Fruit fly (Drosophila melanogaster) whole organism: Measurements from ENCODE around the gene CG5435.

Experiments
- CG8478 ChIP-seq: fragments of >200 bp; optimal IDR thresholded peaks from 2 replicates; lab custom pipeline; 2018; ENCODE audit warnings: inconsistent platforms
- psq ChIP-seq: fragments of >200 bp; optimal IDR thresholded peaks from 2 replicates; lab custom pipeline; 2017

DNA sequence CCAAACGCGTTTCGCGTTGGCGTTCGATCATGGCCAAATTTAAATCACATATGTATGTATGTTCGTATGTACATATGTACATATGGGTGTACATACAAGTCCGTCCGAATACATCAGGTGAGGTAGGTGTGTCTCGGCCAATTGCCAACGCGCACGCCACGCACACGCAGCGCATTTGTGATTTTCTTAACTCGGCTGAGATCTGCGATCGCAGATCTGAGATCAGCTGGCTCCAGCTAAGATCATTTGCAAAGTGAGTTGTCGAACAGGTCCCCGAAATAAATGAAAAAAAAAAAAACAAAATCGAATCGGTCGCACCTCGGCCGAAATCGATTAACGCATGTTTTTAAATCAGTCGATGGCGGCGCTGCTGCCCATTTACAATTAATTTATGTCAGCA, 38.5 kb upstream of the CG5435 start:
- no peak for TF ChIP-seq CG8478 (lab: Kevin White, UChicago)
- TF ChIP-seq psq (lab: Kevin White, UChicago), result no peak
